Worm (Caenorhabditis elegans) whole organism, early embryonic: ENCODE data around the gene cya-1.

Source experiments
- ama-1 ChIP-seq: fragments of 150-350 bp; optimal IDR thresholded peaks from 2 replicates; lab custom pipeline; 2014
- flt-1 ChIP-seq: fragments of 200-800 bp; sonication (Bioruptor generic); IDR thresholded peaks from 2 replicates; pipeline ENCODE4 v1.3.6; 2022; ENCODE audit warnings: missing genetic modification characterization, missing compliant biosample characterization

- no peak for TF ChIP-seq ama-1
- no peak for TF ChIP-seq flt-1
These were observed 28.0 kb downstream of the cya-1 start, which contains the start of gene far-1 for ce11 chrIII:9081055-9081454.
